Worm (Caenorhabditis elegans): ENCODE measurements around the gene sri-18.

ce11 chrV:10285853-10286252 lies 25.5 kb upstream of the sri-18 start:
- TF ChIP-seq flt-1 (GFP tag; IDR thresholded peaks at IDR 0.05) (no peak), scrt-1 (GFP tag; IDR thresholded peaks at IDR 0.05) (no peak), sea-1 (GFP tag; conservative IDR thresholded peaks at IDR 0.05) (no peak), ama-1 (optimal IDR thresholded peaks at IDR 0.05) (no peak), B0310.2 (tag; optimal IDR thresholded peaks at IDR 0.05) (no peak), ceh-36 (tag; optimal IDR thresholded peaks at IDR 0.05) (no peak), tbx-11 (GFP tag; IDR thresholded peaks at IDR 0.05) (no peak), tra-4 (tag; optimal IDR thresholded peaks at IDR 0.05) (no peak), ceh-13 (GFP tag; optimal IDR thresholded peaks at IDR 0.05) (no peak), tbx-37 (GFP tag; conservative IDR thresholded peaks at IDR 0.05) (no peak), hmg-4 (GFP tag; optimal IDR thresholded peaks at IDR 0.05) (no peak)

Data from whole organism, early embryonic.